Worm (Caenorhabditis elegans) whole organism, L4 larva: ENCODE results near the gene srh-17.
A peak's percentile ranks its signal among the peaks of the same experiment; 100 is the strongest.

Experiments used
- D1046.2 ChIP-seq: fragments of 200-800 bp; sonication (Bioruptor generic); IDR thresholded peaks from 2 replicates; pipeline ENCODE4 v1.3.6; 2022; ENCODE audit warnings: missing genetic modification characterization, missing compliant biosample characterization
- F26F4.8 ChIP-seq: fragments of 200-800 bp; sonication (Bioruptor generic); conservative IDR thresholded peaks from 2 replicates; pipeline ENCODE4 v1.3.6; 2022; ENCODE audit warnings: missing genetic modification characterization, missing compliant biosample characterization
- T26A8.4 ChIP-seq: fragments of 200-800 bp; sonication (Bioruptor generic); IDR thresholded peaks from 2 replicates; pipeline ENCODE4 v1.3.6; 2022; ENCODE audit warnings: missing genetic modification characterization, missing compliant biosample characterization
- Y48G9A.11 ChIP-seq: fragments of 200-800 bp; sonication (Bioruptor generic); IDR thresholded peaks from 2 replicates; pipeline ENCODE4 v1.3.6; 2022; ENCODE audit warnings: missing genetic modification reagents, missing genetic modification characterization, missing compliant biosample characterization
- aha-1 ChIP-seq: fragments of 150-350 bp; peaks from one replicate; lab custom pipeline; 2014; ENCODE audit warnings: missing biosample characterization, missing genetic modification characterization
- ama-1 ChIP-seq: fragments of 150-350 bp; optimal IDR thresholded peaks from 2 replicates; lab custom pipeline; 2014; ENCODE audit warnings: inconsistent platforms, mixed read lengths
- ceh-28 ChIP-seq: fragments of 150-350 bp; optimal IDR thresholded peaks from 2 replicates; lab custom pipeline; 2014; ENCODE audit warnings: missing biosample characterization, missing genetic modification reagents, missing genetic modification characterization
- ceh-82 ChIP-seq: sonication (generic microtip); optimal IDR thresholded peaks from 2 replicates; lab custom pipeline; 2017; ENCODE audit warnings: missing biosample characterization, missing genetic modification characterization
- ces-1 ChIP-seq: fragments of 150-350 bp; sonication (generic microtip); optimal IDR thresholded peaks from 4 replicates; lab custom pipeline; 2014; ENCODE audit warnings: missing biosample characterization, missing genetic modification reagents, missing genetic modification characterization
- daf-16 ChIP-seq, 3 experiments: sonication (generic microtip); optimal IDR thresholded peaks; 2 replicates each; lab custom pipeline; 2016 to 2017; ENCODE audit warnings: missing genetic modification characterization in 3 of 3, missing genetic modification reagents in 3 of 3, mild to moderate bottlenecking in 2 of 3, missing compliant biosample characterization in 2 of 3, missing biosample characterization in 1 of 3, moderate library complexity in 1 of 3
- daf-19 ChIP-seq: fragments of 200-800 bp; sonication (Bioruptor generic); conservative IDR thresholded peaks from 2 replicates; pipeline ENCODE4 v1.3.6; 2022; ENCODE audit warnings: missing genetic modification characterization, missing compliant biosample characterization
- dmd-9 ChIP-seq: fragments of 200-800 bp; sonication (Bioruptor generic); IDR thresholded peaks from 2 replicates; pipeline ENCODE4 v1.3.6; 2022; ENCODE audit warnings: missing genetic modification reagents, missing genetic modification characterization, missing compliant biosample characterization
- dpl-1 ChIP-seq: fragments of 150-350 bp; optimal IDR thresholded peaks from 2 replicates; lab custom pipeline; 2014; ENCODE audit warnings: missing biosample characterization, missing genetic modification reagents, missing genetic modification characterization
- duxl-1 ChIP-seq: sonication (generic microtip); optimal IDR thresholded peaks from 2 replicates; lab custom pipeline; 2016; ENCODE audit warnings: mild to moderate bottlenecking, missing genetic modification characterization, moderate library complexity, missing compliant biosample characterization; ENCODE audit not compliant: poor library complexity
- dve-1 ChIP-seq: sonication (generic microtip); optimal IDR thresholded peaks from 2 replicates; lab custom pipeline; 2017; ENCODE audit warnings: antibody characterized with exemption, mild to moderate bottlenecking, missing genetic modification characterization, missing compliant biosample characterization; ENCODE audit not compliant: insufficient read depth
- gei-8 ChIP-seq: fragments of 200-800 bp; sonication (Bioruptor generic); optimal IDR thresholded peaks from 2 replicates; lab custom pipeline; 2018; ENCODE audit warnings: mild to moderate bottlenecking, missing genetic modification characterization, missing compliant biosample characterization
- hif-1 ChIP-seq, 2 experiments: sonication (generic microtip); optimal IDR thresholded peaks; 2 replicates each; lab custom pipeline; 2016 to 2017; ENCODE audit warnings: missing compliant biosample characterization in 2 of 2, missing genetic modification characterization in 2 of 2, missing genetic modification reagents in 2 of 2, missing genotype in 2 of 2, mild to moderate bottlenecking in 1 of 2
- hlh-11 ChIP-seq: fragments of 200-800 bp; sonication (Bioruptor generic); optimal IDR thresholded peaks from 2 replicates; lab custom pipeline; 2018; ENCODE audit warnings: mild to moderate bottlenecking, missing genetic modification characterization, missing compliant biosample characterization
- hlh-30 ChIP-seq: sonication (generic microtip); optimal IDR thresholded peaks from 2 replicates; lab custom pipeline; 2017; ENCODE audit warnings: antibody characterized with exemption, mild to moderate bottlenecking, missing genetic modification characterization, missing compliant biosample characterization; ENCODE audit not compliant: insufficient read depth
- lin-1 ChIP-seq: fragments of 200-800 bp; sonication (Bioruptor generic); IDR thresholded peaks from 2 replicates; pipeline ENCODE4 v1.3.6; 2022; ENCODE audit warnings: missing genetic modification reagents, missing genetic modification characterization, missing compliant biosample characterization
- lin-38 ChIP-seq: fragments of 200-800 bp; sonication (Bioruptor generic); IDR thresholded peaks from 2 replicates; pipeline ENCODE4 v1.3.6; 2022; ENCODE audit warnings: missing genetic modification reagents, missing genetic modification characterization, missing compliant biosample characterization
- lsy-2 ChIP-seq, 2 experiments: fragments of 150-350 bp in 1 of 2; sonication (generic microtip) in 1 of 2; optimal IDR thresholded peaks; 2 replicates each; lab custom pipeline; 2014 to 2017; ENCODE audit warnings: missing biosample characterization in 2 of 2, missing genetic modification characterization in 2 of 2
- madf-9 ChIP-seq: fragments of 200-800 bp; sonication (Bioruptor generic); conservative IDR thresholded peaks from 2 replicates; pipeline ENCODE4 v1.3.6; 2022; ENCODE audit warnings: missing genetic modification reagents, missing genetic modification characterization, missing compliant biosample characterization
- mep-1 ChIP-seq: fragments of 150-350 bp; sonication (generic microtip); optimal IDR thresholded peaks from 3 replicates; lab custom pipeline; 2014; ENCODE audit warnings: missing biosample characterization, missing genetic modification characterization
- mes-2 ChIP-seq: sonication (generic microtip); optimal IDR thresholded peaks from 2 replicates; lab custom pipeline; 2016; ENCODE audit warnings: missing genotype, mild to moderate bottlenecking, missing genetic modification characterization, missing compliant biosample characterization; ENCODE audit not compliant: poor library complexity, severe bottlenecking
- nhr-102 ChIP-seq: sonication (generic microtip); optimal IDR thresholded peaks from 2 replicates; lab custom pipeline; 2016; ENCODE audit warnings: mild to moderate bottlenecking, missing genetic modification characterization, moderate library complexity, missing compliant biosample characterization
- nhr-48 ChIP-seq: sonication (generic microtip); optimal IDR thresholded peaks from 2 replicates; lab custom pipeline; 2016; ENCODE audit warnings: mild to moderate bottlenecking, missing genetic modification characterization, missing compliant biosample characterization
- nhr-6 ChIP-seq: fragments of 150-350 bp; optimal IDR thresholded peaks from 2 replicates; lab custom pipeline; 2014; ENCODE audit warnings: missing biosample characterization, missing genetic modification characterization
- sdz-12 ChIP-seq: fragments of 200-800 bp; sonication (Bioruptor generic); optimal IDR thresholded peaks from 2 replicates; lab custom pipeline; 2018; ENCODE audit warnings: mild to moderate bottlenecking, missing genetic modification characterization, missing compliant biosample characterization
- set-16 ChIP-seq: fragments of 200-800 bp; sonication (Bioruptor generic); IDR thresholded peaks from 2 replicates; pipeline ENCODE4 v1.3.6; 2022; ENCODE audit warnings: missing genetic modification reagents, missing genetic modification characterization, missing compliant biosample characterization
- unc-130 ChIP-seq: sonication (generic microtip); optimal IDR thresholded peaks from 2 replicates; lab custom pipeline; 2016; ENCODE audit warnings: missing genetic modification reagents, missing genetic modification characterization, missing compliant biosample characterization
- unc-62 ChIP-seq, 3 experiments: fragments of 150-350 bp in 1 of 3; sonication (generic microtip); optimal IDR thresholded peaks in 2 of 3; peaks in 1 of 3; 1 replicate in 1 of 3; 2 replicates in 2 of 3; lab custom pipeline; 2014 to 2017; ENCODE audit warnings: missing biosample characterization in 3 of 3, missing genetic modification characterization in 3 of 3, missing genetic modification reagents in 3 of 3, missing genotype in 1 of 3
- zag-1 ChIP-seq: fragments of 150-350 bp; optimal IDR thresholded peaks from 2 replicates; lab custom pipeline; 2014; ENCODE audit warnings: missing biosample characterization, missing genetic modification characterization
- zfp-2 ChIP-seq: sonication (generic microtip); optimal IDR thresholded peaks from 2 replicates; lab custom pipeline; 2016; ENCODE audit warnings: mild to moderate bottlenecking, missing genetic modification characterization, missing compliant biosample characterization
- zfp-3 ChIP-seq: fragments of 200-800 bp; sonication (Bioruptor generic); conservative IDR thresholded peaks from 2 replicates; pipeline ENCODE4 v1.3.6; 2022; ENCODE audit warnings: missing genetic modification reagents, missing genetic modification characterization, missing compliant biosample characterization

The srh-17 gene

ce11 chrV:14640769-14641168 lies 20.3 kb upstream of the srh-17 start, which contains the start of gene C54G10.1 (continued):
- TF ChIP-seq zfp-2 (tag; lab: Kevin White, UChicago) (no peak), zfp-3 (GFP tag; lab: Robert Waterston, UW) (no peak), ces-1 (GFP tag; lab: Kevin White, UChicago) (no peak), set-16 (no peak), gei-8 (GFP tag; lab: Kevin White, UChicago) (no peak), ceh-82 (tag; lab: Kevin White, UChicago) (no peak), nhr-48 (tag; lab: Kevin White, UChicago) (no peak), mes-2 (tag; lab: Kevin White, UChicago) (peak; percentile 6), ama-1 (no peak), F26F4.8 (GFP tag; lab: Robert Waterston, UW) (no peak), Y48G9A.11 (GFP tag; lab: Robert Waterston, UW) (no peak), sdz-12 (GFP tag; lab: Kevin White, UChicago) (no peak), hif-1 (tag; optimal IDR thresholded peaks at IDR 0.05; lab: Kevin White, UChicago) (no peak), nhr-102 (no peak), daf-19 (no peak), madf-9 (GFP tag; lab: Robert Waterston, UW) (no peak), duxl-1 (no peak), dmd-9 (GFP tag; lab: Robert Waterston, UW) (no peak), lin-1 (GFP tag; lab: Robert Waterston, UW) (no peak), dve-1 (peak; percentile 47), T26A8.4 (GFP tag; lab: Robert Waterston, UW) (no peak), zag-1 (no peak), hlh-30 (tag; lab: Kevin White, UChicago) (peak; percentile 34)
- TF ChIP-seq, all 104 proteins: peak for 11

- TF ChIP-seq unc-62 (GFP tag; optimal IDR thresholded peaks at IDR 0.05 in 1 of 2; lab: Kevin White, UChicago) (peak in 1 of 2 experiments; percentile 87), unc-62 (tag; optimal IDR thresholded peaks at IDR 0.05; lab: Kevin White, UChicago) (no peak), D1046.2 (GFP tag; lab: Robert Waterston, UW) (no peak), hif-1 (tag; optimal IDR thresholded peaks at IDR 0.05; lab: Kevin White, UChicago) (no peak), lin-38 (GFP tag; lab: Robert Waterston, UW) (0 out of 2 replicates have a peak, but pooled peaks have one; percentile 16), ces-1 (GFP tag; lab: Kevin White, UChicago) (no peak)
Observed at ce11 chrV:14642016-14642415, 19.1 kb upstream of the srh-17 start.

- TF ChIP-seq mes-2 (tag; lab: Kevin White, UChicago), result peak; percentile 61
- TF ChIP-seq dpl-1 (GFP tag; lab: Kevin White, UChicago), result peak; percentile 84
- peak; percentile 10 for TF ChIP-seq mep-1 (tag; lab: Kevin White, UChicago)
- TF ChIP-seq lin-38 (GFP tag; lab: Robert Waterston, UW), result peak; percentile 89
- TF ChIP-seq nhr-6, result peak; percentile 54
- TF ChIP-seq zfp-3 (GFP tag; lab: Robert Waterston, UW), result no peak
- no peak for TF ChIP-seq ceh-28
- no peak for TF ChIP-seq daf-16 (GFP tag; optimal IDR thresholded peaks at IDR 0.05; lab: Kevin White, UChicago)
- peak; percentile 6 for TF ChIP-seq daf-16 (tag; optimal IDR thresholded peaks at IDR 0.05; lab: Kevin White, UChicago)
- peak; percentile 48 for TF ChIP-seq unc-130 (GFP tag; lab: Kevin White, UChicago)
- peak; percentile 11 for TF ChIP-seq hlh-30 (tag; lab: Kevin White, UChicago)
- no peak for TF ChIP-seq aha-1 (tag; lab: Kevin White, UChicago)
- peak; percentile 41 for TF ChIP-seq hlh-11 (tag; lab: Kevin White, UChicago)
- TF ChIP-seq lsy-2 (tag; optimal IDR thresholded peaks at IDR 0.05; lab: Kevin White, UChicago), result no peak
Observed at ce11 chrV:14645817-14646789, 15.0 kb upstream of the srh-17 start, which contains the start of the genes rfc-1 and pmp-3. Gene rfc-1, minus strand, starts transcription at chrV:14645979. Gene pmp-3, plus strand, starts transcription at chrV:14646739.
